Worm (Caenorhabditis elegans) whole organism, L4 larva: Measurements from ENCODE around the gene T19C3.5.
A peak's percentile ranks its signal among the peaks of the same experiment; 100 is the strongest.

Source experiments
- D1046.2 ChIP-seq: fragments of 200-800 bp; sonication (Bioruptor generic); IDR thresholded peaks from 2 replicates; pipeline ENCODE4 v1.3.6; 2022; ENCODE audit warnings: missing genetic modification characterization, missing compliant biosample characterization
- F26F4.8 ChIP-seq: fragments of 200-800 bp; sonication (Bioruptor generic); conservative IDR thresholded peaks from 2 replicates; pipeline ENCODE4 v1.3.6; 2022; ENCODE audit warnings: missing genetic modification characterization, missing compliant biosample characterization
- R02D3.7 ChIP-seq: fragments of 150-350 bp; sonication (generic microtip); optimal IDR thresholded peaks from 3 replicates; lab custom pipeline; 2014; ENCODE audit warnings: missing biosample characterization, missing genetic modification characterization
- T26A8.4 ChIP-seq: fragments of 200-800 bp; sonication (Bioruptor generic); IDR thresholded peaks from 2 replicates; pipeline ENCODE4 v1.3.6; 2022; ENCODE audit warnings: missing genetic modification characterization, missing compliant biosample characterization
- Y48G9A.11 ChIP-seq: fragments of 200-800 bp; sonication (Bioruptor generic); IDR thresholded peaks from 2 replicates; pipeline ENCODE4 v1.3.6; 2022; ENCODE audit warnings: missing genetic modification reagents, missing genetic modification characterization, missing compliant biosample characterization
- aha-1 ChIP-seq: fragments of 150-350 bp; peaks from one replicate; lab custom pipeline; 2014; ENCODE audit warnings: missing biosample characterization, missing genetic modification characterization
- arid-1 ChIP-seq: fragments of 200-800 bp; sonication (Bioruptor generic); conservative IDR thresholded peaks from 2 replicates; pipeline ENCODE4 v1.3.6; 2022; ENCODE audit warnings: missing genetic modification reagents, missing genetic modification characterization, missing compliant biosample characterization
- attf-4 ChIP-seq: sonication (generic microtip); optimal IDR thresholded peaks from 3 replicates; lab custom pipeline; 2017; ENCODE audit warnings: missing biosample characterization, missing genetic modification characterization
- ces-1 ChIP-seq: fragments of 150-350 bp; sonication (generic microtip); optimal IDR thresholded peaks from 4 replicates; lab custom pipeline; 2014; ENCODE audit warnings: missing biosample characterization, missing genetic modification reagents, missing genetic modification characterization
- ctbp-1 ChIP-seq: fragments of 200-800 bp; sonication (Bioruptor generic); IDR thresholded peaks from 2 replicates; pipeline ENCODE4 v1.3.6; 2022; ENCODE audit warnings: missing genetic modification reagents, missing genetic modification characterization, missing compliant biosample characterization
- dmd-9 ChIP-seq: fragments of 200-800 bp; sonication (Bioruptor generic); IDR thresholded peaks from 2 replicates; pipeline ENCODE4 v1.3.6; 2022; ENCODE audit warnings: missing genetic modification reagents, missing genetic modification characterization, missing compliant biosample characterization
- dpl-1 ChIP-seq: fragments of 150-350 bp; optimal IDR thresholded peaks from 2 replicates; lab custom pipeline; 2014; ENCODE audit warnings: missing biosample characterization, missing genetic modification reagents, missing genetic modification characterization
- egl-27 ChIP-seq: sonication (generic microtip); optimal IDR thresholded peaks from 3 replicates; lab custom pipeline; 2017; ENCODE audit warnings: missing biosample characterization, missing genetic modification reagents, missing genetic modification characterization
- egl-43 ChIP-seq: fragments of 200-800 bp; sonication (Bioruptor generic); IDR thresholded peaks from 2 replicates; pipeline ENCODE4 v1.3.6; 2022; ENCODE audit warnings: missing genetic modification reagents, missing genetic modification characterization, missing compliant biosample characterization
- fkh-10 ChIP-seq: fragments of 150-350 bp; optimal IDR thresholded peaks from 2 replicates; lab custom pipeline; 2014; ENCODE audit warnings: missing biosample characterization, missing genetic modification reagents, missing genetic modification characterization
- fos-1 ChIP-seq: fragments of 150-350 bp; optimal IDR thresholded peaks from 2 replicates; lab custom pipeline; 2014; ENCODE audit warnings: missing biosample characterization, missing genetic modification characterization
- gei-8 ChIP-seq: fragments of 200-800 bp; sonication (Bioruptor generic); optimal IDR thresholded peaks from 2 replicates; lab custom pipeline; 2018; ENCODE audit warnings: mild to moderate bottlenecking, missing genetic modification characterization, missing compliant biosample characterization
- hmg-1.1 ChIP-seq: fragments of 200-800 bp; sonication (Bioruptor generic); IDR thresholded peaks from 2 replicates; pipeline ENCODE4 v1.3.6; 2022; ENCODE audit warnings: missing genetic modification reagents, missing genetic modification characterization, missing compliant biosample characterization
- lin-13 ChIP-seq: fragments of 150-350 bp; optimal IDR thresholded peaks from 2 replicates; lab custom pipeline; 2014; ENCODE audit warnings: missing biosample characterization, missing genetic modification reagents, missing genetic modification characterization
- lin-15B ChIP-seq: fragments of 150-350 bp; sonication (generic microtip); optimal IDR thresholded peaks from 3 replicates; lab custom pipeline; 2014; ENCODE audit warnings: missing biosample characterization, missing genetic modification characterization
- lin-38 ChIP-seq: fragments of 200-800 bp; sonication (Bioruptor generic); IDR thresholded peaks from 2 replicates; pipeline ENCODE4 v1.3.6; 2022; ENCODE audit warnings: missing genetic modification reagents, missing genetic modification characterization, missing compliant biosample characterization
- madf-5 ChIP-seq, 2 experiments: fragments of 200-800 bp; sonication (Bioruptor generic); IDR thresholded peaks; 2 replicates each; pipeline ENCODE4 v1.3.6; 2022; ENCODE audit warnings: missing compliant biosample characterization in 2 of 2, missing genetic modification characterization in 2 of 2
- madf-9 ChIP-seq: fragments of 200-800 bp; sonication (Bioruptor generic); conservative IDR thresholded peaks from 2 replicates; pipeline ENCODE4 v1.3.6; 2022; ENCODE audit warnings: missing genetic modification reagents, missing genetic modification characterization, missing compliant biosample characterization
- mdl-1 ChIP-seq, 2 experiments: fragments of 150-350 bp in 1 of 2; sonication (generic microtip) in 1 of 2; optimal IDR thresholded peaks; 2 replicates each; lab custom pipeline; 2014 to 2017; ENCODE audit warnings: missing biosample characterization in 2 of 2, missing genetic modification characterization in 2 of 2
- mep-1 ChIP-seq: fragments of 150-350 bp; sonication (generic microtip); optimal IDR thresholded peaks from 3 replicates; lab custom pipeline; 2014; ENCODE audit warnings: missing biosample characterization, missing genetic modification characterization
- nhr-10 ChIP-seq: fragments of 150-350 bp; optimal IDR thresholded peaks from 2 replicates; lab custom pipeline; 2014; ENCODE audit warnings: missing biosample characterization, missing genetic modification characterization
- nhr-102 ChIP-seq: sonication (generic microtip); optimal IDR thresholded peaks from 2 replicates; lab custom pipeline; 2016; ENCODE audit warnings: mild to moderate bottlenecking, missing genetic modification characterization, moderate library complexity, missing compliant biosample characterization
- nhr-111 ChIP-seq: fragments of 200-800 bp; sonication (Bioruptor generic); optimal IDR thresholded peaks from 2 replicates; lab custom pipeline; 2018; ENCODE audit warnings: mild to moderate bottlenecking, missing genetic modification characterization, missing compliant biosample characterization
- nhr-6 ChIP-seq: fragments of 150-350 bp; optimal IDR thresholded peaks from 2 replicates; lab custom pipeline; 2014; ENCODE audit warnings: missing biosample characterization, missing genetic modification characterization
- nhr-76 ChIP-seq: fragments of 150-350 bp; optimal IDR thresholded peaks from 2 replicates; lab custom pipeline; 2014; ENCODE audit warnings: missing biosample characterization, missing genetic modification characterization
- nhr-77 ChIP-seq: fragments of 150-350 bp; optimal IDR thresholded peaks from 2 replicates; lab custom pipeline; 2014; ENCODE audit warnings: missing biosample characterization, missing genetic modification characterization
- pha-4 ChIP-seq, 2 experiments: fragments of 150-350 bp in 1 of 2; fragments of 200-800 bp in 1 of 2; sonication (Bioruptor generic) in 1 of 2; IDR thresholded peaks in 1 of 2; optimal IDR thresholded peaks in 1 of 2; 2 replicates each; pipeline versions ENCODE4 v1.3.6 to Lab custom; 2014 to 2022; ENCODE audit warnings: missing genetic modification characterization in 2 of 2, missing genetic modification reagents in 2 of 2, missing biosample characterization in 1 of 2, missing compliant biosample characterization in 1 of 2
- rbr-2 ChIP-seq: sonication (generic microtip); optimal IDR thresholded peaks from 2 replicates; lab custom pipeline; 2016; ENCODE audit warnings: missing genotype, missing genetic modification characterization, missing compliant biosample characterization
- skn-1 ChIP-seq: fragments of 150-350 bp; optimal IDR thresholded peaks from 2 replicates; lab custom pipeline; 2014; ENCODE audit warnings: missing biosample characterization, missing genetic modification characterization
- snpc-1.2 ChIP-seq: fragments of 200-800 bp; sonication (Bioruptor generic); IDR thresholded peaks from 2 replicates; pipeline ENCODE4 v1.3.6; 2022; ENCODE audit warnings: missing genetic modification reagents, missing genetic modification characterization, missing compliant biosample characterization
- snpc-4 ChIP-seq: fragments of 150-350 bp; optimal IDR thresholded peaks from 2 replicates; lab custom pipeline; 2014; ENCODE audit warnings: missing biosample characterization, missing genetic modification characterization
- unc-130 ChIP-seq: sonication (generic microtip); optimal IDR thresholded peaks from 2 replicates; lab custom pipeline; 2016; ENCODE audit warnings: missing genetic modification reagents, missing genetic modification characterization, missing compliant biosample characterization
- unc-39 ChIP-seq: sonication (generic microtip); optimal IDR thresholded peaks from 2 replicates; lab custom pipeline; 2017; ENCODE audit warnings: missing biosample characterization, missing genetic modification characterization
- unc-62 ChIP-seq, 3 experiments: fragments of 150-350 bp in 1 of 3; sonication (generic microtip); optimal IDR thresholded peaks in 2 of 3; peaks in 1 of 3; 1 replicate in 1 of 3; 2 replicates in 2 of 3; lab custom pipeline; 2014 to 2017; ENCODE audit warnings: missing biosample characterization in 3 of 3, missing genetic modification characterization in 3 of 3, missing genetic modification reagents in 3 of 3, missing genotype in 1 of 3
- vab-7 ChIP-seq: fragments of 200-800 bp; sonication (Bioruptor generic); IDR thresholded peaks from 2 replicates; pipeline ENCODE4 v1.3.6; 2022; ENCODE audit warnings: missing genetic modification reagents, missing genetic modification characterization, missing compliant biosample characterization
- ztf-11 ChIP-seq: fragments of 150-350 bp; optimal IDR thresholded peaks from 2 replicates; lab custom pipeline; 2014; ENCODE audit warnings: missing biosample characterization, missing genetic modification characterization
- ztf-7 ChIP-seq: fragments of 150-350 bp; optimal IDR thresholded peaks from 2 replicates; lab custom pipeline; 2014; ENCODE audit warnings: missing biosample characterization, missing genetic modification characterization

The T19C3.5 gene

ce11 chrIII:627838-628237 lies at the start of gene T19C3.5:
TSS of gene T19C3.5 (minus strand) at chrIII:627938.
- TF ChIP-seq dmd-9 (GFP tag; lab: Robert Waterston, UW) (no peak), madf-9 (GFP tag; lab: Robert Waterston, UW) (no peak), gei-8 (GFP tag; lab: Kevin White, UChicago) (no peak), hmg-1.1 (no peak), nhr-102 (tag; lab: Kevin White, UChicago) (no peak), unc-62 (GFP tag; optimal IDR thresholded peaks at IDR 0.05 in 1 of 2; lab: Kevin White, UChicago) (no peak), unc-62 (tag; optimal IDR thresholded peaks at IDR 0.05; lab: Kevin White, UChicago) (no peak), lin-13 (GFP tag; lab: Kevin White, UChicago) (no peak), ztf-11 (tag; lab: Kevin White, UChicago) (no peak), dpl-1 (no peak), skn-1 (tag; lab: Kevin White, UChicago) (no peak), mdl-1 (tag; optimal IDR thresholded peaks at IDR 0.05; lab: Kevin White, UChicago) (no peak), snpc-1.2 (no peak), vab-7 (GFP tag; lab: Robert Waterston, UW) (no peak), F26F4.8 (GFP tag; lab: Robert Waterston, UW) (no peak), fos-1 (tag; lab: Kevin White, UChicago) (no peak), lin-15B (tag; lab: Kevin White, UChicago) (no peak), unc-39 (tag; lab: Kevin White, UChicago) (no peak)

- TF ChIP-seq snpc-4 (tag; lab: Kevin White, UChicago) (no peak), pha-4 (GFP tag; IDR thresholded peaks at IDR 0.05; lab: Robert Waterston, UW) (no peak), pha-4 (tag; optimal IDR thresholded peaks at IDR 0.05; lab: Kevin White, UChicago) (no peak), ztf-7 (tag; lab: Kevin White, UChicago) (no peak), nhr-111 (GFP tag; lab: Kevin White, UChicago) (no peak), lin-38 (GFP tag; lab: Robert Waterston, UW) (no peak), unc-130 (GFP tag; lab: Kevin White, UChicago) (no peak), vab-7 (GFP tag; lab: Robert Waterston, UW) (no peak), attf-4 (tag; lab: Kevin White, UChicago) (no peak), lin-15B (tag; lab: Kevin White, UChicago) (no peak), Y48G9A.11 (no peak), arid-1 (GFP tag; lab: Robert Waterston, UW) (no peak), egl-27 (tag; lab: Kevin White, UChicago) (no peak), nhr-10 (no peak), nhr-102 (tag; lab: Kevin White, UChicago) (no peak), nhr-76 (tag; lab: Kevin White, UChicago) (no peak), nhr-77 (tag; lab: Kevin White, UChicago) (no peak), madf-5 (GFP tag; IDR thresholded peaks at IDR 0.05; lab: Robert Waterston, UW) (no peak), R02D3.7 (no peak), T26A8.4 (GFP tag; lab: Robert Waterston, UW) (no peak), lin-13 (GFP tag; lab: Kevin White, UChicago) (no peak)
Measured at ce11 chrIII:675822-676221, 48.1 kb upstream of the T19C3.5 start, which contains the start of gene grk-2. TSS of gene grk-2 (plus strand) at chrIII:676122.

- TF ChIP-seq aha-1 (peak; percentile 77), D1046.2 (GFP tag; lab: Robert Waterston, UW) (no peak), egl-43 (GFP tag; lab: Robert Waterston, UW) (0 out of 2 replicates have a peak, but pooled peaks have one; percentile 15), rbr-2 (tag; lab: Kevin White, UChicago) (peak; percentile 14), nhr-6 (tag; lab: Kevin White, UChicago) (no peak), fkh-10 (GFP tag; lab: Kevin White, UChicago) (peak; percentile 63), ctbp-1 (GFP tag; lab: Robert Waterston, UW) (peak; percentile 70), ces-1 (GFP tag; lab: Kevin White, UChicago) (peak; percentile 76), mep-1 (tag; lab: Kevin White, UChicago) (peak; percentile 44)
Measured at ce11 chrIII:675413-675812, 47.7 kb upstream of the T19C3.5 start.
